Worm (Caenorhabditis elegans) whole organism, L1 larva: ENCODE data around the gene Y116A8A.150.

Experiments
- C04F5.9 ChIP-seq: sonication (generic microtip); optimal IDR thresholded peaks from 2 replicates; lab custom pipeline; 2016; ENCODE audit warnings: missing genetic modification characterization, missing compliant biosample characterization
- hlh-4 ChIP-seq: sonication (generic microtip); optimal IDR thresholded peaks from 2 replicates; lab custom pipeline; 2016; ENCODE audit warnings: mild to moderate bottlenecking, missing genetic modification characterization, missing compliant biosample characterization
- irx-1 ChIP-seq: sonication (generic microtip); optimal IDR thresholded peaks from 2 replicates; lab custom pipeline; 2016; ENCODE audit warnings: missing genetic modification characterization, missing compliant biosample characterization
- lin-15B ChIP-seq: fragments of 150-350 bp; sonication (generic microtip); optimal IDR thresholded peaks from 3 replicates; lab custom pipeline; 2014; ENCODE audit warnings: missing biosample characterization, missing genetic modification characterization
- lsy-2 ChIP-seq, 2 experiments: fragments of 150-350 bp; optimal IDR thresholded peaks; 2 replicates each; lab custom pipeline; 2014; ENCODE audit warnings: missing biosample characterization in 2 of 2, missing genetic modification characterization in 2 of 2
- nhr-76 ChIP-seq: sonication (generic microtip); optimal IDR thresholded peaks from 2 replicates; lab custom pipeline; 2017; ENCODE audit warnings: missing biosample characterization, missing genetic modification characterization

DNA sequence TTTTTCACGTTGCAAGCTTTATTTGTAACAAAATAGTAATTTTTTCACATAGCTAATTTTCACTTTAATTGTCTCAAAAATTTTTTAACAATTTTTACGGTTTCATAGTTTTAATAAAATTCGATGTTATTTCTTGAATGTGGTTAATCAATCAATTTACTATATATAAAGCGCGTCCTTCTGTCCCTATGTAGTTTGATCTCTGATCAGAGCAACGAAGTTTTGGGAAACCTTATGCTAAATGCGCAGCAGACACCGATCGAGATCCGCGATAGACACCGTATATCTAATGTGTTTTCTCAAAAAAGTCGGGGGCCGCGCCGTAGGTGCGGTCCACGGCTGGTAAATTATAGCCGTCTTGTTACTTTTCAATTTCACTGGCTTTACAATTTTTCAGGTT lies 45.8 kb upstream of the Y116A8A.150 start:
- no peak for TF ChIP-seq irx-1 (tag; lab: Kevin White, UChicago)
- no peak for TF ChIP-seq lin-15B (tag; lab: Kevin White, UChicago)
- no peak for TF ChIP-seq C04F5.9 (tag; lab: Kevin White, UChicago)
- TF ChIP-seq lsy-2 (tag; optimal IDR thresholded peaks at IDR 0.05; lab: Kevin White, UChicago), result no peak
- no peak for TF ChIP-seq hlh-4 (tag; lab: Kevin White, UChicago)
- no peak for TF ChIP-seq nhr-76 (tag; lab: Kevin White, UChicago)
